4 worm cellular contexts compared by ENCODE assay signal in the genomic region with DNA sequence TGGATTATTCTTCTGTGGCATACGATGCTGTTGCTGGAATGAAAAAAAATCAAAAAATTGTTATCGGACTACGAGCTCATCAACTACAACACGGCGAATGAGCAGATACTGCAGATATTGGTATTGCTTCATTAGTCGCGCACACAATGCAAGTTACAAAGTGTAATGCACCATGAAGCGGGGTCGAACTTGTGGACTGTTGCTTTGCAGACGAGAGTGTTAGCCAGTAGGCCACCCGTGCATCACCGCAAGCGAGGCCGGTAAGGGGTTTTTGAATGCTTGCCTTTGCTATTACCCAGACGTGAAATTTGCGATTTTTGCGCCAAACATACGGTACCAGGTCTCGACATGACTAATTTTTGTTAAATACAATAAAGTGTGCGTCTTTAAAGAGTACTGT.
TF ChIP-seq lines count a peak whose summit lies in the region.

No protein-coding gene starts in this region.

TF ChIP-seq in whole organism, L2 larva, 48 proteins besides CTCF, POLR2A, EP300 and RAD21 (continued from another document):
- no peak for TF ChIP-seq blmp-1 (tag; optimal IDR thresholded peaks at IDR 0.05; lab: Kevin White, UChicago; ENCODE audit: insufficient read depth)
- peak; percentile 70 for TF ChIP-seq nhr-21 (tag; optimal IDR thresholded peaks at IDR 0.05; lab: Kevin White, UChicago)
- peak; percentile 13 to 72 for TF ChIP-seq lsy-2 (tag; optimal IDR thresholded peaks at IDR 0.05; lab: Kevin White, UChicago)
- TF ChIP-seq ceh-16 (tag; optimal IDR thresholded peaks at IDR 0.05; lab: Kevin White, UChicago) = peak; percentile 25
- TF ChIP-seq ztf-11 (tag; optimal IDR thresholded peaks at IDR 0.05; lab: Kevin White, UChicago) = no peak
- TF ChIP-seq mbf-1 (tag; optimal IDR thresholded peaks at IDR 0.05; lab: Kevin White, UChicago) = no peak
- peak; percentile 58 for TF ChIP-seq egl-27 (tag; optimal IDR thresholded peaks at IDR 0.05; lab: Kevin White, UChicago)
- peak; percentile 63 for TF ChIP-seq nhr-25 (tag; optimal IDR thresholded peaks at IDR 0.05; lab: Kevin White, UChicago)
- TF ChIP-seq gmeb-1 (tag; optimal IDR thresholded peaks at IDR 0.05; lab: Kevin White, UChicago) = peak; percentile 62
- TF ChIP-seq lin-39 (tag; optimal IDR thresholded peaks at IDR 0.05; lab: Kevin White, UChicago) = no peak
- TF ChIP-seq nhr-129 (tag; optimal IDR thresholded peaks at IDR 0.05; lab: Kevin White, UChicago) = peak; percentile 87

TF ChIP-seq in whole organism, L4 larva, 104 proteins besides CTCF, POLR2A, EP300 and RAD21 (continued from another document and continues in another):
- TF ChIP-seq madf-9 (GFP tag; conservative IDR thresholded peaks at IDR 0.05; lab: Robert Waterston, UW) (peak; percentile 86), duxl-1 (tag; optimal IDR thresholded peaks at IDR 0.05; lab: Kevin White, UChicago; ENCODE audit: poor library complexity) (peak; percentile 91), lin-15B (tag; optimal IDR thresholded peaks at IDR 0.05; lab: Kevin White, UChicago) (no peak), nhr-28 (tag; optimal IDR thresholded peaks at IDR 0.05; lab: Kevin White, UChicago) (peak; percentile 59), pha-4 (GFP tag; IDR thresholded peaks at IDR 0.05; lab: Robert Waterston, UW) (peak; percentile 94), pha-4 (tag; optimal IDR thresholded peaks at IDR 0.05; lab: Kevin White, UChicago) (no peak), set-16 (GFP tag; IDR thresholded peaks at IDR 0.05; lab: Robert Waterston, UW) (peak; percentile 35; the same call in 1 of the 2 replicates), nhr-41 (GFP tag; IDR thresholded peaks at IDR 0.05; lab: Robert Waterston, UW) (peak; percentile 73; the same call in 1 of the 2 replicates), Y75B8A.6 (GFP tag; IDR thresholded peaks at IDR 0.05; lab: Robert Waterston, UW) (0 out of 2 replicates have a peak, but pooled peaks have one; percentile 56), zip-2 (tag; optimal IDR thresholded peaks at IDR 0.05; lab: Kevin White, UChicago) (no peak), nhr-77 (tag; optimal IDR thresholded peaks at IDR 0.05; lab: Kevin White, UChicago) (peak; percentile 49), hlh-11 (tag; optimal IDR thresholded peaks at IDR 0.05; lab: Kevin White, UChicago) (peak; percentile 71), hmg-1.1 (GFP tag; IDR thresholded peaks at IDR 0.05; lab: Robert Waterston, UW) (peak; percentile 81), gei-8 (GFP tag; optimal IDR thresholded peaks at IDR 0.05; lab: Kevin White, UChicago) (peak; percentile 80), fkh-10 (GFP tag; optimal IDR thresholded peaks at IDR 0.05; lab: Kevin White, UChicago) (no peak), ceh-20 (GFP tag; IDR thresholded peaks at IDR 0.05; lab: Robert Waterston, UW) (peak; percentile 72), mep-1 (tag; optimal IDR thresholded peaks at IDR 0.05; lab: Kevin White, UChicago) (peak; percentile 86), mes-2 (tag; optimal IDR thresholded peaks at IDR 0.05; lab: Kevin White, UChicago; ENCODE audit: poor library complexity, severe bottlenecking) (peak; percentile 92), daf-12 (tag; optimal IDR thresholded peaks at IDR 0.05; lab: Kevin White, UChicago) (no peak), lin-13 (GFP tag; optimal IDR thresholded peaks at IDR 0.05; lab: Kevin White, UChicago) (peak; percentile 86), egl-43 (GFP tag; IDR thresholded peaks at IDR 0.05; lab: Robert Waterston, UW) (peak; percentile 94), ceh-44 (GFP tag; IDR thresholded peaks at IDR 0.05; lab: Robert Waterston, UW) (no peak), hlh-30 (tag; optimal IDR thresholded peaks at IDR 0.05; lab: Kevin White, UChicago; ENCODE audit: insufficient read depth) (peak; percentile 37), mdl-1 (tag; optimal IDR thresholded peaks at IDR 0.05; lab: Kevin White, UChicago) (peak in 1 of 2 experiments; percentile 3), lsy-2 (tag; optimal IDR thresholded peaks at IDR 0.05; lab: Kevin White, UChicago) (peak in 1 of 2 experiments; percentile 76), aha-1 (tag; lab: Kevin White, UChicago) (peak; percentile 82), nhr-102 (tag; optimal IDR thresholded peaks at IDR 0.05; lab: Kevin White, UChicago) (peak; percentile 79), F37D6.2 (tag; optimal IDR thresholded peaks at IDR 0.05; lab: Kevin White, UChicago) (peak; percentile 31), ama-1 (optimal IDR thresholded peaks at IDR 0.05; lab: Kevin White, UChicago) (no peak), daf-8 (GFP tag; IDR thresholded peaks at IDR 0.05; lab: Robert Waterston, UW) (no peak), nhr-6 (tag; optimal IDR thresholded peaks at IDR 0.05; lab: Kevin White, UChicago) (peak; percentile 58), hif-1 (tag; optimal IDR thresholded peaks at IDR 0.05; lab: Kevin White, UChicago) (peak; percentile 23 to 51), F44E2.7 (GFP tag; IDR thresholded peaks at IDR 0.05; lab: Robert Waterston, UW) (peak; percentile 93), F49E8.2 (tag; optimal IDR thresholded peaks at IDR 0.05; lab: Kevin White, UChicago; ENCODE audit: borderline replicate concordance) (peak; percentile 89), ceh-82 (tag; optimal IDR thresholded peaks at IDR 0.05; lab: Kevin White, UChicago) (no peak), mxl-2 (GFP tag; conservative IDR thresholded peaks at IDR 0.05; lab: Robert Waterston, UW) (0 out of 2 replicates have a peak, but pooled peaks have one; percentile 46), vab-7 (GFP tag; IDR thresholded peaks at IDR 0.05; lab: Robert Waterston, UW) (peak; percentile 87)

TF ChIP-seq in whole organism, late embryonic, 69 proteins besides CTCF, POLR2A, EP300 and RAD21 (continued from another document and continues in another):
- TF ChIP-seq ceh-19 (GFP tag; optimal IDR thresholded peaks at IDR 0.05; lab: Kevin White, UChicago) (peak; percentile 91), ceh-22 (tag; optimal IDR thresholded peaks at IDR 0.05; lab: Kevin White, UChicago) (no peak), gmeb-2 (tag; optimal IDR thresholded peaks at IDR 0.05; lab: Kevin White, UChicago) (peak; percentile 88), ahr-1 (tag; optimal IDR thresholded peaks at IDR 0.05; lab: Kevin White, UChicago) (peak; percentile 82), C38D4.7 (GFP tag; optimal IDR thresholded peaks at IDR 0.05; lab: Kevin White, UChicago) (peak; percentile 90), che-1 (tag; optimal IDR thresholded peaks at IDR 0.05; lab: Kevin White, UChicago) (peak; percentile 90), sox-4 (tag; optimal IDR thresholded peaks at IDR 0.05; lab: Kevin White, UChicago) (peak; percentile 91), ceh-48 (tag; optimal IDR thresholded peaks at IDR 0.05; lab: Kevin White, UChicago) (peak; percentile 82), unc-3 (GFP tag; conservative IDR thresholded peaks at IDR 0.05; lab: Robert Waterston, UW) (peak; percentile 80), unc-3 (tag; optimal IDR thresholded peaks at IDR 0.05; lab: Kevin White, UChicago) (peak; percentile 71), mec-3 (tag; optimal IDR thresholded peaks at IDR 0.05; lab: Kevin White, UChicago; ENCODE audit: borderline replicate concordance) (peak; percentile 35), C08G9.2 (tag; optimal IDR thresholded peaks at IDR 0.05; lab: Kevin White, UChicago) (peak; percentile 78), unc-42 (tag; optimal IDR thresholded peaks at IDR 0.05; lab: Kevin White, UChicago) (no peak), hlh-30 (tag; optimal IDR thresholded peaks at IDR 0.05; lab: Kevin White, UChicago; ENCODE audit: insufficient read depth) (peak; percentile 61), odd-2 (tag; optimal IDR thresholded peaks at IDR 0.05; lab: Kevin White, UChicago) (peak; percentile 65), ceh-9 (tag; optimal IDR thresholded peaks at IDR 0.05; lab: Kevin White, UChicago) (peak; percentile 54), pha-4 (tag; optimal IDR thresholded peaks at IDR 0.05; lab: Kevin White, UChicago) (no peak), elt-4 (tag; optimal IDR thresholded peaks at IDR 0.05; lab: Kevin White, UChicago) (no peak), ceh-18 (tag; optimal IDR thresholded peaks at IDR 0.05; lab: Kevin White, UChicago) (peak; percentile 90), pag-3 (tag; optimal IDR thresholded peaks at IDR 0.05; lab: Kevin White, UChicago; ENCODE audit: borderline replicate concordance) (no peak), pros-1 (tag; optimal IDR thresholded peaks at IDR 0.05; lab: Kevin White, UChicago) (peak; percentile 19), lin-11 (tag; optimal IDR thresholded peaks at IDR 0.05; lab: Kevin White, UChicago) (peak; percentile 91), fkh-6 (tag; optimal IDR thresholded peaks at IDR 0.05; lab: Kevin White, UChicago) (peak; percentile 91), ceh-31 (tag; optimal IDR thresholded peaks at IDR 0.05; lab: Kevin White, UChicago) (peak; percentile 57), ama-1 (optimal IDR thresholded peaks at IDR 0.05; lab: Kevin White, UChicago) (no peak), K09A11.1 (tag; optimal IDR thresholded peaks at IDR 0.05; lab: Kevin White, UChicago; ENCODE audit: insufficient read depth) (peak; percentile 87), nhr-11 (tag; optimal IDR thresholded peaks at IDR 0.05; lab: Kevin White, UChicago) (no peak), ceh-6 (GFP tag; optimal IDR thresholded peaks at IDR 0.05; lab: Kevin White, UChicago) (peak; percentile 98), hlh-15 (tag; optimal IDR thresholded peaks at IDR 0.05; lab: Kevin White, UChicago) (peak; percentile 36), ceh-24 (tag; optimal IDR thresholded peaks at IDR 0.05; lab: Kevin White, UChicago) (peak; percentile 80), zip-5 (tag; optimal IDR thresholded peaks at IDR 0.05; lab: Kevin White, UChicago) (peak; percentile 77), tbx-2 (tag; optimal IDR thresholded peaks at IDR 0.05; lab: Kevin White, UChicago) (peak; percentile 90), sdc-2 (tag; optimal IDR thresholded peaks at IDR 0.05; lab: Kevin White, UChicago) (peak; percentile 87), unc-55 (GFP tag; optimal IDR thresholded peaks at IDR 0.05; lab: Kevin White, UChicago) (no peak), npax-4 (tag; optimal IDR thresholded peaks at IDR 0.05; lab: Kevin White, UChicago) (peak; percentile 85), unc-86 (tag; optimal IDR thresholded peaks at IDR 0.05; lab: Kevin White, UChicago) (peak; percentile 92), sox-2 (GFP tag; IDR thresholded peaks at IDR 0.05; lab: Robert Waterston, UW) (peak; percentile 88), ets-4 (tag; optimal IDR thresholded peaks at IDR 0.05; lab: Kevin White, UChicago) (peak; percentile 85), fax-1 (tag; optimal IDR thresholded peaks at IDR 0.05; lab: Kevin White, UChicago) (peak; percentile 72), nhr-232 (tag; optimal IDR thresholded peaks at IDR 0.05; lab: Kevin White, UChicago) (peak; percentile 95), ceh-45 (GFP tag; IDR thresholded peaks at IDR 0.05; lab: Robert Waterston, UW) (peak; percentile 93)

TF ChIP-seq in whole organism, mixed stage, embryonic, 35 proteins besides CTCF, POLR2A, EP300 and RAD21 (continued from another document):
- no peak for TF ChIP-seq nhr-12 (tag; optimal IDR thresholded peaks at IDR 0.05; lab: Kevin White, UChicago)
- TF ChIP-seq mab-5 (tag; optimal IDR thresholded peaks at IDR 0.05; lab: Kevin White, UChicago) = no peak
- TF ChIP-seq ceh-43 (GFP tag; optimal IDR thresholded peaks at IDR 0.05; lab: Kevin White, UChicago) = peak; percentile 89
- TF ChIP-seq ceh-39 (tag; optimal IDR thresholded peaks at IDR 0.05; lab: Kevin White, UChicago) = no peak
- no peak for TF ChIP-seq snpc-4 (tag; optimal IDR thresholded peaks at IDR 0.05; lab: Kevin White, UChicago)
- TF ChIP-seq zip-8 (tag; optimal IDR thresholded peaks at IDR 0.05; lab: Kevin White, UChicago) = no peak
- peak; percentile 97 for TF ChIP-seq mls-2 (tag; optimal IDR thresholded peaks at IDR 0.05; lab: Kevin White, UChicago)
- TF ChIP-seq elt-1 (tag; optimal IDR thresholded peaks at IDR 0.05; lab: Kevin White, UChicago; ENCODE audit: borderline replicate concordance, insufficient read depth) = no peak
